Fruit fly (Drosophila melanogaster) whole organism, embryonic: ENCODE measurements around the gene Datp.

ENCODE experiments used
- Adf1 ChIP-seq: fragments of 200-800 bp; sonication (Bioruptor generic); IDR thresholded peaks from 2 replicates; pipeline ENCODE4 v1.3.6; 2022; ENCODE audit warnings: missing biosample characterization, missing genetic modification characterization
- Antp ChIP-seq: fragments of 200-800 bp; sonication (Bioruptor generic); optimal IDR thresholded peaks from 3 replicates; lab custom pipeline; 2016; ENCODE audit warnings: missing biosample characterization, missing genetic modification characterization
- Asciz ChIP-seq: fragments of 200-800 bp; sonication (Bioruptor generic); optimal IDR thresholded peaks from 2 replicates; lab custom pipeline; 2017; ENCODE audit warnings: missing biosample characterization, mild to moderate bottlenecking, missing genetic modification characterization, missing genetic modification reagents
- Atf3 ChIP-seq: fragments of 200-800 bp; sonication (Bioruptor generic); optimal IDR thresholded peaks from 3 replicates; lab custom pipeline; 2016; ENCODE audit warnings: missing biosample characterization, missing genetic modification characterization
- CG10209 ChIP-seq: fragments of 200-800 bp; sonication (Bioruptor generic); optimal IDR thresholded peaks from 3 replicates; lab custom pipeline; 2017; ENCODE audit warnings: missing biosample characterization, mild to moderate bottlenecking, missing genetic modification characterization, missing genetic modification reagents
- CG1024 ChIP-seq: fragments of 200-800 bp; sonication (Bioruptor generic); IDR thresholded peaks from 2 replicates; pipeline ENCODE4 v1.3.6; 2022; ENCODE audit warnings: missing biosample characterization, missing genetic modification characterization
- CG10431 ChIP-seq: fragments of 200-800 bp; sonication (Bioruptor generic); optimal IDR thresholded peaks from 3 replicates; lab custom pipeline; 2018; ENCODE audit warnings: missing biosample characterization, mild to moderate bottlenecking, missing genetic modification characterization
- CG11398 ChIP-seq: fragments of 200-800 bp; sonication (Bioruptor generic); optimal IDR thresholded peaks from 2 replicates; lab custom pipeline; 2016; ENCODE audit warnings: missing biosample characterization, missing genetic modification characterization
- CG11504 ChIP-seq: fragments of 200-800 bp; sonication (Bioruptor generic); optimal IDR thresholded peaks from 3 replicates; lab custom pipeline; 2019; ENCODE audit warnings: missing biosample characterization, mild to moderate bottlenecking, missing genetic modification characterization, moderate library complexity
- CG12659 ChIP-seq: fragments of 200-800 bp; sonication (Bioruptor generic); optimal IDR thresholded peaks from 3 replicates; lab custom pipeline; 2017; ENCODE audit warnings: mild to moderate bottlenecking, missing biosample characterization, missing genetic modification reagents, missing genetic modification characterization
- CG14441 ChIP-seq: fragments of 200-800 bp; sonication (Bioruptor generic); IDR thresholded peaks from 2 replicates; pipeline ENCODE4 v1.3.6; 2022; ENCODE audit warnings: missing biosample characterization, missing genetic modification characterization
- CG2678 ChIP-seq: fragments of 200-800 bp; sonication (Bioruptor generic); optimal IDR thresholded peaks from 3 replicates; lab custom pipeline; 2019; ENCODE audit warnings: missing biosample characterization, mild to moderate bottlenecking, missing genetic modification characterization, moderate library complexity
- CG3407 ChIP-seq: fragments of 200-800 bp; sonication (Bioruptor generic); optimal IDR thresholded peaks from 2 replicates; lab custom pipeline; 2018; ENCODE audit warnings: missing biosample characterization, mild to moderate bottlenecking, missing genetic modification characterization
- CG34224 ChIP-seq: fragments of 200-800 bp; sonication (Bioruptor generic); IDR thresholded peaks from 3 replicates; pipeline ENCODE4 v1.3.6; 2022; ENCODE audit warnings: missing biosample characterization, missing genetic modification characterization; ENCODE audit not compliant: partially characterized antibody
- CG4424 ChIP-seq: fragments of 200-800 bp; sonication (Bioruptor generic); optimal IDR thresholded peaks from 3 replicates; lab custom pipeline; 2016; ENCODE audit warnings: missing biosample characterization, missing genetic modification characterization
- CG5245 ChIP-seq: fragments of 200-800 bp; sonication (Bioruptor generic); optimal IDR thresholded peaks from 3 replicates; lab custom pipeline; 2016; ENCODE audit warnings: missing biosample characterization, missing genetic modification characterization
- CG5953 ChIP-seq: fragments of 200-800 bp; sonication (Bioruptor generic); IDR thresholded peaks from 2 replicates; pipeline ENCODE4 v1.3.6; 2022; ENCODE audit warnings: missing biosample characterization, missing genetic modification characterization
- CG6813 ChIP-seq: fragments of 200-800 bp; sonication (Bioruptor generic); optimal IDR thresholded peaks from 2 replicates; lab custom pipeline; 2017; ENCODE audit warnings: missing biosample characterization, missing genetic modification characterization, mild to moderate bottlenecking, moderate library complexity, missing genetic modification reagents
- CG8290 ChIP-seq, 3 experiments: fragments of 200-800 bp; sonication (Bioruptor generic); optimal IDR thresholded peaks; 2 replicates each; lab custom pipeline; 2016 to 2019; ENCODE audit warnings: missing biosample characterization in 3 of 3, missing genetic modification characterization in 3 of 3, mild to moderate bottlenecking in 2 of 3, moderate library complexity in 1 of 3
- CG8944 ChIP-seq: fragments of 200-800 bp; sonication (Bioruptor generic); optimal IDR thresholded peaks from 3 replicates; lab custom pipeline; 2016; ENCODE audit warnings: missing biosample characterization, missing genetic modification characterization
- CG9817 ChIP-seq: fragments of 200-800 bp; sonication (Bioruptor generic); optimal IDR thresholded peaks from 2 replicates; lab custom pipeline; 2018; ENCODE audit warnings: missing biosample characterization, mild to moderate bottlenecking, missing genetic modification characterization, moderate library complexity
- CG9932 ChIP-seq: fragments of 200-800 bp; sonication (Bioruptor generic); IDR thresholded peaks from 2 replicates; pipeline ENCODE4 v1.3.6; 2022; ENCODE audit warnings: missing biosample characterization, missing genetic modification characterization
- CkIIα-i1 ChIP-seq: fragments of 200-800 bp; sonication (Bioruptor generic); IDR thresholded peaks from 2 replicates; pipeline ENCODE4 v1.3.6; 2022; ENCODE audit warnings: missing biosample characterization, missing genetic modification characterization
- D19A ChIP-seq: fragments of 200-800 bp; optimal IDR thresholded peaks from 3 replicates; lab custom pipeline; 2019; ENCODE audit warnings: missing biosample characterization, mild to moderate bottlenecking, missing genetic modification characterization, moderate library complexity
- HmgZ ChIP-seq: fragments of 200-800 bp; sonication (Bioruptor generic); optimal IDR thresholded peaks from 2 replicates; lab custom pipeline; 2018; ENCODE audit warnings: missing biosample characterization, mild to moderate bottlenecking, missing genetic modification characterization
- Hsf ChIP-seq: fragments of 200-800 bp; sonication (Bioruptor generic); optimal IDR thresholded peaks from 3 replicates; lab custom pipeline; 2016; ENCODE audit warnings: missing biosample characterization, missing genetic modification characterization
- Neu2 ChIP-seq: fragments of 200-800 bp; sonication (Bioruptor generic); optimal IDR thresholded peaks from 3 replicates; lab custom pipeline; 2016; ENCODE audit warnings: missing biosample characterization, missing genetic modification characterization, borderline replicate concordance
- Oli ChIP-seq: fragments of 200-800 bp; sonication (Bioruptor generic); optimal IDR thresholded peaks from 2 replicates; lab custom pipeline; 2018; ENCODE audit warnings: missing biosample characterization, mild to moderate bottlenecking, missing genetic modification characterization, moderate library complexity
- Taf1 ChIP-seq: fragments of 200-800 bp; sonication (Bioruptor generic); IDR thresholded peaks from 2 replicates; pipeline ENCODE4 v1.3.6; 2022; ENCODE audit warnings: missing biosample characterization, missing genetic modification characterization
- Vsx1 ChIP-seq: fragments of 200-800 bp; sonication (Bioruptor generic); optimal IDR thresholded peaks from 2 replicates; lab custom pipeline; 2017; ENCODE audit warnings: missing biosample characterization, mild to moderate bottlenecking, missing genetic modification characterization, missing genetic modification reagents
- ac ChIP-seq: fragments of 200-800 bp; sonication (Bioruptor generic); optimal IDR thresholded peaks from 3 replicates; lab custom pipeline; 2017; ENCODE audit warnings: missing biosample characterization, mild to moderate bottlenecking, missing genetic modification characterization
- bsh ChIP-seq, 2 experiments: fragments of 200-800 bp; sonication (Bioruptor generic); optimal IDR thresholded peaks; 2 replicates each; lab custom pipeline; 2017 to 2018; ENCODE audit warnings: mild to moderate bottlenecking in 2 of 2, missing biosample characterization in 2 of 2, missing genetic modification characterization in 2 of 2, moderate library complexity in 1 of 2
- cg ChIP-seq: fragments of 200-800 bp; sonication (Bioruptor generic); optimal IDR thresholded peaks from 3 replicates; lab custom pipeline; 2019; ENCODE audit warnings: missing biosample characterization, mild to moderate bottlenecking, missing genetic modification characterization, moderate library complexity
- chif ChIP-seq, 2 experiments: fragments of 200-800 bp; sonication (Bioruptor generic); optimal IDR thresholded peaks; 3 replicates each; lab custom pipeline; 2016; ENCODE audit warnings: missing biosample characterization in 2 of 2, missing genetic modification characterization in 2 of 2
- chn ChIP-seq: fragments of 200-800 bp; sonication (Bioruptor generic); optimal IDR thresholded peaks from 2 replicates; lab custom pipeline; 2016; ENCODE audit warnings: missing biosample characterization, missing genetic modification characterization
- croc ChIP-seq: fragments of 200-800 bp; sonication (Bioruptor generic); conservative IDR thresholded peaks from 3 replicates; pipeline ENCODE4 v1.3.6; 2022; ENCODE audit warnings: missing biosample characterization, missing genetic modification characterization
- dysf ChIP-seq: fragments of 200-800 bp; sonication (Bioruptor generic); IDR thresholded peaks from 3 replicates; pipeline ENCODE4 v1.3.6; 2022; ENCODE audit warnings: missing biosample characterization, missing genetic modification characterization
- exex ChIP-seq: fragments of 200-800 bp; sonication (Bioruptor generic); optimal IDR thresholded peaks from 4 replicates; lab custom pipeline; 2018; ENCODE audit warnings: missing biosample characterization, mild to moderate bottlenecking, missing genetic modification characterization, moderate library complexity
- gem ChIP-seq: fragments of 200-800 bp; sonication (Bioruptor generic); optimal IDR thresholded peaks from 2 replicates; lab custom pipeline; 2019; ENCODE audit warnings: missing biosample characterization, mild to moderate bottlenecking, missing genetic modification characterization, moderate library complexity
- grau ChIP-seq: fragments of 200-800 bp; optimal IDR thresholded peaks from 3 replicates; lab custom pipeline; 2019; ENCODE audit warnings: missing biosample characterization, mild to moderate bottlenecking, missing genetic modification characterization, moderate library complexity
- kah ChIP-seq: fragments of 200-800 bp; sonication (Bioruptor generic); optimal IDR thresholded peaks from 2 replicates; lab custom pipeline; 2018; ENCODE audit warnings: missing biosample characterization, mild to moderate bottlenecking, missing genetic modification characterization
- pnt ChIP-seq: fragments of 200-800 bp; sonication (Bioruptor generic); optimal IDR thresholded peaks from 3 replicates; lab custom pipeline; 2016; ENCODE audit warnings: missing biosample characterization, missing genetic modification characterization
- prd ChIP-seq, 3 experiments: fragments of >200 bp in 2 of 3; fragments of 200-800 bp in 1 of 3; sonication (Bioruptor generic) in 1 of 3; optimal IDR thresholded peaks in 2 of 3; IDR thresholded peaks in 1 of 3; 2 replicates in 2 of 3; 3 replicates in 1 of 3; pipeline versions ENCODE4 v1.3.6 to Lab custom; 2017 to 2022; ENCODE audit warnings: missing biosample characterization in 1 of 3, missing genetic modification characterization in 1 of 3
- sc ChIP-seq, 3 experiments: fragments of >200 bp in 2 of 3; fragments of 200-800 bp in 1 of 3; sonication (Bioruptor generic) in 1 of 3; optimal IDR thresholded peaks; 2 replicates in 2 of 3; 3 replicates in 1 of 3; lab custom pipeline; 2017; ENCODE audit warnings: mild to moderate bottlenecking in 1 of 3, missing biosample characterization in 1 of 3, missing genetic modification characterization in 1 of 3, missing genetic modification reagents in 1 of 3
- sens-2 ChIP-seq: fragments of 200-800 bp; sonication (Bioruptor generic); IDR thresholded peaks from 2 replicates; pipeline ENCODE4 v1.3.6; 2022; ENCODE audit warnings: missing biosample characterization, missing genetic modification characterization
- tll ChIP-seq, 2 experiments: fragments of 200-800 bp in 1 of 2; fragments of >200 bp in 1 of 2; sonication (Bioruptor generic) in 1 of 2; optimal IDR thresholded peaks; 2 replicates each; lab custom pipeline; 2017 to 2019; ENCODE audit warnings: missing biosample characterization in 2 of 2, missing genetic modification characterization in 2 of 2, mild to moderate bottlenecking in 1 of 2, moderate library complexity in 1 of 2
- zf30C ChIP-seq: fragments of 200-800 bp; sonication (Bioruptor generic); optimal IDR thresholded peaks from 3 replicates; lab custom pipeline; 2018; ENCODE audit warnings: missing biosample characterization, mild to moderate bottlenecking, missing genetic modification characterization

Gene Datp

DNA sequence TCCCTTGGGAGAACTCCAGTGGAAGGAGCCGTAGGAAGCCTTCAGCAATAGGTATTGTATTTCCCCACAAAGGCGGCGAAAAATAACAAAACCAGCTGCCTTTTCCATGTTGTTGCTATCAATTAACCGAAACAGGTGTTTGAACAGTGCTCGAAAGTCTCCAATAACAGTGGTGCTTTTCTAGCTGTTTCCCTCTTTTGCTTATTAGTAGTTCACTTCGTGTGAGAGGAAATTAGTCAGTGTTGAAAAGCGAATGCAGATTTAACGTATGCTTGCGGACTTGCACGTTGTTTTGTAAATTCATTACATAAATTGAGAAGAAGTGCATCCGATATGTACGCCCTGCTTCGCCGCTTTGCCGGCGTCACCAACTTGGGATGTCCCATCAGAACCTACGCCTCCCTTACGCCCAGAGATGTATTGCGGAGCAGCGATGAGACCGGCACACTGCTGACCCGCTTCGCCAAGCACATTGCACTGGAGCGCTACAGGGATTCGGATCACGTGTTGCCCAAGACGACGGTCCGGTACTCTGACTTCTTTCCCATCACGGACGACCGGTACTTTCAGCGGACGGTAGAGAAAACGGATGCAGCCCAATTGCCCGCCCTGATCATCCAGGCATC, at the start of gene Datp, which contains the start of gene CG4619 (continued):
- no peak for TF ChIP-seq CG8290 (GFP tag; optimal IDR thresholded peaks at IDR 0.05; lab: Kevin White, UChicago)
- no peak for TF ChIP-seq CG8290 (tag; optimal IDR thresholded peaks at IDR 0.05; lab: Kevin White, UChicago)
- no peak for TF ChIP-seq ac (GFP tag; lab: Kevin White, UChicago)
- peak in 1 of 2 experiments; percentile 16 for TF ChIP-seq chif (GFP tag; optimal IDR thresholded peaks at IDR 0.05; lab: Kevin White, UChicago)
- TF ChIP-seq CG1024 (GFP tag; lab: Robert Waterston, UW) = 0 out of 2 replicates have a peak, but pooled peaks have one; percentile 6
- no peak for TF ChIP-seq prd (optimal IDR thresholded peaks at IDR 0.05; lab: Kevin White, UChicago)
- peak; percentile 20; the same call in 1 of the 3 replicates for TF ChIP-seq prd (GFP tag; IDR thresholded peaks at IDR 0.05; lab: Robert Waterston, UW)
- no peak for TF ChIP-seq CG3407
- no peak for TF ChIP-seq gem (tag; lab: Kevin White, UChicago)
- TF ChIP-seq zf30C = peak; percentile 19
- TF ChIP-seq CG2678 (tag; lab: Kevin White, UChicago) = no peak
- TF ChIP-seq CG5953 (GFP tag; lab: Robert Waterston, UW) = no peak
- peak; percentile 58 for TF ChIP-seq CG8944 (GFP tag; lab: Kevin White, UChicago)
- TF ChIP-seq Adf1 = no peak
- no peak for TF ChIP-seq sens-2 (GFP tag; lab: Robert Waterston, UW)
- TF ChIP-seq CG11398 (GFP tag; lab: Kevin White, UChicago) = no peak
- peak; percentile 33 for TF ChIP-seq Antp
- TF ChIP-seq CG4424 (GFP tag; lab: Kevin White, UChicago) = peak; percentile 2
- TF ChIP-seq Hsf (GFP tag; lab: Kevin White, UChicago) = peak; percentile 23
- TF ChIP-seq grau (tag; lab: Kevin White, UChicago) = no peak
- TF ChIP-seq pnt (GFP tag; lab: Kevin White, UChicago) = no peak
- TF ChIP-seq CG14441 (GFP tag; lab: Robert Waterston, UW) = 0 out of 2 replicates have a peak, but pooled peaks have one; percentile 35
- peak; percentile 44 for TF ChIP-seq CG12659
- no peak for TF ChIP-seq Vsx1 (GFP tag; lab: Kevin White, UChicago)
- TF ChIP-seq CG34224 (GFP tag; lab: Robert Waterston, UW) = peak; percentile 43; the same call in 1 of the 3 replicates
- peak; percentile 55; the same call in 2 of the 3 replicates for TF ChIP-seq dysf (GFP tag; lab: Robert Waterston, UW)
- peak; percentile 50 for TF ChIP-seq CG10209 (GFP tag; lab: Kevin White, UChicago)
- TF ChIP-seq croc (GFP tag; lab: Robert Waterston, UW) = peak; percentile 24; the same call in 1 of the 3 replicates
- peak; percentile 85 for TF ChIP-seq CG9932 (GFP tag; lab: Robert Waterston, UW)
- peak; percentile 39 for TF ChIP-seq CG9817 (tag; lab: Kevin White, UChicago)
- peak; percentile 68 for TF ChIP-seq CG10431 (GFP tag; lab: Kevin White, UChicago)
- TF ChIP-seq chn (GFP tag; lab: Kevin White, UChicago) = no peak
- TF ChIP-seq tll (GFP tag; optimal IDR thresholded peaks at IDR 0.05; lab: Kevin White, UChicago) = no peak
- TF ChIP-seq CkIIα-i1 (GFP tag; lab: Robert Waterston, UW) = no peak
- peak; percentile 87 for TF ChIP-seq HmgZ (tag; lab: Kevin White, UChicago)
- no peak for TF ChIP-seq Atf3 (GFP tag; lab: Kevin White, UChicago)
- TF ChIP-seq Oli = no peak
- peak; percentile 17 for TF ChIP-seq CG5245
- no peak for TF ChIP-seq bsh (GFP tag; optimal IDR thresholded peaks at IDR 0.05; lab: Kevin White, UChicago)
- TF ChIP-seq Taf1 = peak; percentile 33; the same call in 1 of the 2 replicates
- no peak for TF ChIP-seq cg (GFP tag; lab: Kevin White, UChicago)
- TF ChIP-seq Neu2 (GFP tag; lab: Kevin White, UChicago) = peak; percentile 50
- TF ChIP-seq CG6813 (GFP tag; lab: Kevin White, UChicago) = peak; percentile 16
- TF ChIP-seq D19A (tag; lab: Kevin White, UChicago) = no peak
- TF ChIP-seq CG11504 = no peak
- TF ChIP-seq exex (tag; lab: Kevin White, UChicago) = peak; percentile 77
- TF ChIP-seq Asciz = no peak
- no peak for TF ChIP-seq sc (optimal IDR thresholded peaks at IDR 0.05; lab: Kevin White, UChicago)
- TF ChIP-seq sc (GFP tag; optimal IDR thresholded peaks at IDR 0.05; lab: Kevin White, UChicago) = no peak
- peak; percentile 97 for TF ChIP-seq kah (GFP tag; lab: Kevin White, UChicago)
